Worm (Caenorhabditis elegans): ENCODE data around the gene unk-1.

ce11 chrX:8053008-8053441, 38.2 kb downstream of the unk-1 start:
- TF ChIP-seq W03F9.2 (tag; optimal IDR thresholded peaks at IDR 0.05) (no peak), dao-5 (tag; optimal IDR thresholded peaks at IDR 0.05) (no peak)

All from whole organism, L4/young adult.